Worm (Caenorhabditis elegans) whole organism, L3 larva: Measurements from ENCODE around the gene T16A1.5.
"Not testable (repeated sequence)": the region's sequence is repeated elsewhere in the genome, so short reads cannot be mapped to it uniquely, and the experiment has no call there.

Experiments used
- R02D3.7 ChIP-seq: fragments of 150-350 bp; optimal IDR thresholded peaks from 2 replicates; lab custom pipeline; 2014; ENCODE audit warnings: missing biosample characterization, missing genetic modification characterization
- ZK546.5 ChIP-seq: sonication (generic microtip); optimal IDR thresholded peaks from 2 replicates; lab custom pipeline; 2017; ENCODE audit warnings: missing biosample characterization, missing genetic modification characterization
- aly-2 ChIP-seq: fragments of 150-350 bp; optimal IDR thresholded peaks from 2 replicates; lab custom pipeline; 2014; ENCODE audit warnings: missing biosample characterization, missing genetic modification characterization
- ama-1 ChIP-seq: fragments of 150-350 bp; optimal IDR thresholded peaks from 2 replicates; lab custom pipeline; 2018
- ceh-82 ChIP-seq: fragments of 150-350 bp; optimal IDR thresholded peaks from 2 replicates; lab custom pipeline; 2014; ENCODE audit warnings: missing biosample characterization, missing genetic modification characterization
- ceh-9 ChIP-seq: sonication (generic microtip); optimal IDR thresholded peaks from 2 replicates; lab custom pipeline; 2018; ENCODE audit warnings: missing biosample characterization, missing genetic modification characterization
- egl-27 ChIP-seq: sonication (generic microtip); optimal IDR thresholded peaks from 4 replicates; lab custom pipeline; 2017; ENCODE audit warnings: missing biosample characterization, missing genetic modification reagents, missing genetic modification characterization
- egl-5 ChIP-seq: fragments of 150-350 bp; optimal IDR thresholded peaks from 2 replicates; lab custom pipeline; 2017; ENCODE audit warnings: missing biosample characterization, missing genetic modification reagents, missing genetic modification characterization, inconsistent platforms
- elt-1 ChIP-seq: fragments of 150-350 bp; optimal IDR thresholded peaks from 2 replicates; lab custom pipeline; 2014; ENCODE audit warnings: missing biosample characterization, missing genetic modification characterization
- elt-2 ChIP-seq: sonication (generic microtip); optimal IDR thresholded peaks from 2 replicates; lab custom pipeline; 2016; ENCODE audit warnings: missing genetic modification reagents, mild to moderate bottlenecking, missing genetic modification characterization, missing compliant biosample characterization
- elt-3 ChIP-seq, 3 experiments: fragments of 150-350 bp in 1 of 3; sonication (generic microtip) in 2 of 3; optimal IDR thresholded peaks; 2 replicates in 2 of 3; 4 replicates in 1 of 3; lab custom pipeline; 2014 to 2017; ENCODE audit warnings: missing biosample characterization in 3 of 3, missing genetic modification characterization in 3 of 3
- fkh-10 ChIP-seq: sonication (generic microtip); optimal IDR thresholded peaks from 2 replicates; lab custom pipeline; 2017; ENCODE audit warnings: missing biosample characterization, missing genetic modification reagents, missing genetic modification characterization
- fkh-2 ChIP-seq: fragments of 150-350 bp; optimal IDR thresholded peaks from 2 replicates; lab custom pipeline; 2014; ENCODE audit warnings: missing biosample characterization, missing genetic modification reagents, missing genetic modification characterization
- fos-1 ChIP-seq: fragments of 150-350 bp; optimal IDR thresholded peaks from 2 replicates; lab custom pipeline; 2014; ENCODE audit warnings: missing biosample characterization, missing genetic modification characterization
- hmg-11 ChIP-seq: sonication (generic microtip); optimal IDR thresholded peaks from 2 replicates; lab custom pipeline; 2016; ENCODE audit warnings: missing genetic modification characterization, missing compliant biosample characterization
- jun-1 ChIP-seq: fragments of 150-350 bp; optimal IDR thresholded peaks from 2 replicates; lab custom pipeline; 2014; ENCODE audit warnings: missing biosample characterization, missing genetic modification reagents, missing genetic modification characterization
- lin-15B ChIP-seq: fragments of 150-350 bp; optimal IDR thresholded peaks from 2 replicates; lab custom pipeline; 2014; ENCODE audit warnings: missing biosample characterization, missing genetic modification characterization
- lin-39 ChIP-seq: fragments of 150-350 bp; optimal IDR thresholded peaks from 2 replicates; lab custom pipeline; 2018; ENCODE audit warnings: missing biosample characterization, missing genetic modification reagents, missing genetic modification characterization
- lsy-12 ChIP-seq: sonication (generic microtip); optimal IDR thresholded peaks from 2 replicates; lab custom pipeline; 2016; ENCODE audit warnings: mild to moderate bottlenecking, missing genetic modification characterization, missing compliant biosample characterization
- mdl-1 ChIP-seq: fragments of 150-350 bp; optimal IDR thresholded peaks from 2 replicates; lab custom pipeline; 2014; ENCODE audit warnings: missing biosample characterization, missing genetic modification characterization
- mml-1 ChIP-seq: fragments of 150-350 bp; sonication (generic microtip); optimal IDR thresholded peaks from 3 replicates; lab custom pipeline; 2014; ENCODE audit warnings: missing biosample characterization, missing genetic modification characterization
- nfya-1 ChIP-seq: sonication (generic microtip); optimal IDR thresholded peaks from 2 replicates; lab custom pipeline; 2017; ENCODE audit warnings: missing genetic modification characterization, mild to moderate bottlenecking, missing compliant biosample characterization, antibody characterized with exemption, moderate library complexity; ENCODE audit not compliant: insufficient read depth
- nhr-12 ChIP-seq: fragments of 150-350 bp; optimal IDR thresholded peaks from 2 replicates; lab custom pipeline; 2014; ENCODE audit warnings: missing biosample characterization, missing genetic modification characterization
- nhr-23 ChIP-seq: fragments of 150-350 bp; optimal IDR thresholded peaks from 2 replicates; lab custom pipeline; 2014; ENCODE audit warnings: missing biosample characterization, missing genetic modification reagents, missing genetic modification characterization
- nhr-237 ChIP-seq: fragments of 150-350 bp; optimal IDR thresholded peaks from 2 replicates; lab custom pipeline; 2014; ENCODE audit warnings: missing biosample characterization, missing genetic modification characterization
- nhr-25 ChIP-seq: sonication (generic microtip); optimal IDR thresholded peaks from 2 replicates; lab custom pipeline; 2017; ENCODE audit warnings: missing biosample characterization, missing genetic modification characterization
- nhr-28 ChIP-seq: fragments of 150-350 bp; optimal IDR thresholded peaks from 2 replicates; lab custom pipeline; 2014; ENCODE audit warnings: missing biosample characterization, missing genetic modification characterization
- nhr-67 ChIP-seq: fragments of 150-350 bp; optimal IDR thresholded peaks from 2 replicates; lab custom pipeline; 2014; ENCODE audit warnings: missing biosample characterization, missing genetic modification characterization
- nhr-76 ChIP-seq: fragments of 150-350 bp; sonication (generic microtip); optimal IDR thresholded peaks from 5 replicates; lab custom pipeline; 2014; ENCODE audit warnings: missing biosample characterization, missing genetic modification characterization
- nhr-77 ChIP-seq: fragments of 150-350 bp; optimal IDR thresholded peaks from 2 replicates; lab custom pipeline; 2014; ENCODE audit warnings: missing biosample characterization, missing genetic modification characterization
- skn-1 ChIP-seq: fragments of 150-350 bp; optimal IDR thresholded peaks from 2 replicates; lab custom pipeline; 2014; ENCODE audit warnings: missing biosample characterization, missing genetic modification characterization
- snpc-4 ChIP-seq: fragments of 150-350 bp; optimal IDR thresholded peaks from 2 replicates; lab custom pipeline; 2014; ENCODE audit warnings: missing biosample characterization, missing genetic modification characterization
- unc-39 ChIP-seq: sonication (generic microtip); optimal IDR thresholded peaks from 4 replicates; lab custom pipeline; 2017; ENCODE audit warnings: missing biosample characterization, missing genetic modification characterization
- unc-62 ChIP-seq: fragments of 150-350 bp; sonication (generic microtip); optimal IDR thresholded peaks from 4 replicates; lab custom pipeline; 2014; ENCODE audit warnings: missing biosample characterization, missing genetic modification reagents, missing genetic modification characterization
- zag-1 ChIP-seq: fragments of 150-350 bp; optimal IDR thresholded peaks from 2 replicates; lab custom pipeline; 2014; ENCODE audit warnings: missing biosample characterization, missing genetic modification characterization
- ztf-4 ChIP-seq: fragments of 150-350 bp; optimal IDR thresholded peaks from 2 replicates; lab custom pipeline; 2014; ENCODE audit warnings: missing biosample characterization, missing genetic modification characterization

The T16A1.5 gene

DNA sequence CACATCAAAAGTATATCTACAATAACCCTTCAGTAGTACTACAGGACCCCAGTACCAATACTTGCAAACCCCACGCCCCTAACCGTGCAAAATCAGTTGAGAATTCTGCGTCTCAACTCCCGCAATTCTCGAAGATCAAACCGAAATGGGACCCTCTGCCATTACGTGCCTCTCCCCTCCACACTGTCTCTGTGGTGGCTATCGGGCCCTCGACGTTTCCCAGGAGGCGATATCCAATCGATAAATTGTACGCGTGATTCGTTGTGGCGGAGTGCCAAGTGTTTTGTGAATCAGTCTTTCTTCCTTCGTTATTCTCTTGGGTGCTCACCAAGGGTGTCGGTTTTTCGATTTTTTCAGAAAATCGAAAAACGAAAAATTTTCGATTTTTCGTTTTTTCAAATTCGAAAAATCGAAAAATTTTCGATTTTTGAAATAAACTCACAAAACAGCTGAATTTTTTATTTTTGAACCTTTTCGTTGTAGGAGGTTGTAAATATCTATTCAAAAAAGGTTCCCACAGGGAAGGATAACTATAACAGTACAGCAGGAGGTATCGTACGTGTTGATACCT, 16.1 kb downstream of the T16A1.5 start, which contains the start of gene F07E5.12:
Gene F07E5.12, plus strand, starts transcription at position 521 of the 571 bp plus-strand sequence.
- not testable (repeated sequence) for TF ChIP-seq nhr-237 (tag; lab: Kevin White, UChicago); aly-2 (tag; lab: Kevin White, UChicago); nhr-76

- TF ChIP-seq nhr-25 (tag; lab: Kevin White, UChicago) (no peak), zag-1 (tag; lab: Kevin White, UChicago) (no peak), unc-62 (GFP tag; lab: Kevin White, UChicago) (no peak), ceh-9 (tag; lab: Kevin White, UChicago) (no peak), lin-15B (no peak), ztf-4 (tag; lab: Kevin White, UChicago) (no peak), aly-2 (tag; lab: Kevin White, UChicago) (no peak), nhr-77 (tag; lab: Kevin White, UChicago) (no peak), skn-1 (tag; lab: Kevin White, UChicago) (no peak), nhr-28 (tag; lab: Kevin White, UChicago) (no peak), fkh-2 (tag; lab: Kevin White, UChicago) (no peak), R02D3.7 (tag; lab: Kevin White, UChicago) (no peak)
These were observed 19.1 kb downstream of the T16A1.5 start, which contains the start of gene fbxb-6 for ce11 chrII:2064497-2064896. fbxb-6 (plus strand) TSS chrII:2064797.

DNA sequence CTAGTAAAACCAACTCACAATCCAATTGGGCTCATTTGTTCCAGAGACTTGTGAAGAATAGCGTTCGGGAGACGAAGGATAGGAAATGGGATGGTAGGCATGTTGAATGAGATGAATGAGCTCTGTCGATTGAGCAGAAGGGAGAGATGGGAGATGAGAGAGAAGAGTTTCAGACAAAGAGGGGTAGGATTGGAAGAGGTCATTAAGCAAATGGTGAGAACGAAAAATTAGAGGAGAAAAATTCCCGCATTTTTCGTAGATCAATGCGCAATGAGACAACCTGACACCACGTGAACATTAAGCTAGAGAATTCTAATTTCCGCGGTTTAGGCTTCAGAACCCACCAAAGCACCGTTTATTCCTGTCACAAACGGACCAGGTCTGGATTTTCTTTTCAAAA, 19.6 kb downstream of the T16A1.5 start, which contains the start of gene F07E5.13:
Gene F07E5.13, minus strand, starts transcription at position 101 of the 400 bp plus-strand sequence.
- no peak for TF ChIP-seq ceh-82 (tag; lab: Kevin White, UChicago)
- TF ChIP-seq fkh-10 (GFP tag; lab: Kevin White, UChicago) = no peak
- no peak for TF ChIP-seq ama-1 (lab: Kevin White, UChicago)
- no peak for TF ChIP-seq egl-5
- no peak for TF ChIP-seq fos-1

DNA sequence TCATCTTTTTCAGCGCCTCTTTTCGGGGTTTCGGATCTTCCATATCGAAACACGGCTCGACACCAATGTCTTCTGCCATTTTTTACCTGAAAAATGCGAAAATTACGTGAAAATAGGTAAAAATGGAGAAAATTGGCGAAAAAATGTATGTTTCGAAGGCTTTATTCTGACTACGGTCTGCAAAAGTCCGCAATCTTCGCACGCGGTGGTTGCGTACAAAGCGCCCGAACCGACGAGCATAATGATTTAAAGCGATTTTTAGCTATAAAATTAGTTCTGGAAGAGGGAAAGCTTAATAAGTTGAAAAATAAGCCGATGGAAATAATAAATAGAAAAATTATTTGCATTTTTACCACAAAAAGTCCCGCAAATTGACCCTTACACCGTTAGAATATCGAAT, 24.6 kb downstream of the T16A1.5 start, which contains the start of gene F07E5.5:
Gene F07E5.5, minus strand, starts transcription at position 86 of the 400 bp plus-strand sequence.
- TF ChIP-seq mdl-1 (tag; lab: Kevin White, UChicago) = no peak
- TF ChIP-seq lin-39 = peak; percentile 10
- peak; percentile 79 for TF ChIP-seq nfya-1 (tag; lab: Kevin White, UChicago)
- TF ChIP-seq nhr-25 (tag; lab: Kevin White, UChicago) = peak; percentile 9
- peak; percentile 44 for TF ChIP-seq R02D3.7 (tag; lab: Kevin White, UChicago)
- TF ChIP-seq nhr-23 (tag; lab: Kevin White, UChicago) = peak; percentile 41
- TF ChIP-seq lin-15B = peak; percentile 40
- TF ChIP-seq snpc-4 = peak; percentile 46
- TF ChIP-seq elt-2 (tag; lab: Kevin White, UChicago) = peak; percentile 20
- no peak for TF ChIP-seq ama-1 (lab: Kevin White, UChicago)
- no peak for TF ChIP-seq jun-1 (tag; lab: Kevin White, UChicago)
- peak; percentile 31 for TF ChIP-seq elt-1 (tag; lab: Kevin White, UChicago)
- peak; percentile 16 for TF ChIP-seq lsy-12

- TF ChIP-seq nhr-28 (tag; lab: Kevin White, UChicago) = no peak
- no peak for TF ChIP-seq lin-15B
- no peak for TF ChIP-seq elt-2 (tag; lab: Kevin White, UChicago)
- no peak for TF ChIP-seq egl-27
- no peak for TF ChIP-seq nfya-1 (tag; lab: Kevin White, UChicago)
- TF ChIP-seq mml-1 (tag; lab: Kevin White, UChicago) = no peak
- no peak for TF ChIP-seq hmg-11 (tag; lab: Kevin White, UChicago)
- no peak for TF ChIP-seq elt-3 (tag; optimal IDR thresholded peaks at IDR 0.05; lab: Kevin White, UChicago)
- no peak for TF ChIP-seq egl-5
- TF ChIP-seq ZK546.5 (tag; lab: Kevin White, UChicago) = no peak
- TF ChIP-seq nhr-67 = no peak
- no peak for TF ChIP-seq unc-39 (tag; lab: Kevin White, UChicago)
- no peak for TF ChIP-seq ceh-82 (tag; lab: Kevin White, UChicago)
- TF ChIP-seq unc-62 (GFP tag; lab: Kevin White, UChicago) = no peak
- no peak for TF ChIP-seq jun-1 (tag; lab: Kevin White, UChicago)
- TF ChIP-seq elt-1 (tag; lab: Kevin White, UChicago) = no peak
- TF ChIP-seq nhr-12 (tag; lab: Kevin White, UChicago) = no peak
- TF ChIP-seq nhr-77 (tag; lab: Kevin White, UChicago) = no peak
These were observed 32.3 kb downstream of the T16A1.5 start, which contains the start of gene fbxb-35 for ce11 chrII:2051372-2051771. fbxb-35 (plus strand) TSS chrII:2051672.
